Worm (Caenorhabditis elegans): ENCODE measurements around the gene clec-36.

clec-36 gene

DNA sequence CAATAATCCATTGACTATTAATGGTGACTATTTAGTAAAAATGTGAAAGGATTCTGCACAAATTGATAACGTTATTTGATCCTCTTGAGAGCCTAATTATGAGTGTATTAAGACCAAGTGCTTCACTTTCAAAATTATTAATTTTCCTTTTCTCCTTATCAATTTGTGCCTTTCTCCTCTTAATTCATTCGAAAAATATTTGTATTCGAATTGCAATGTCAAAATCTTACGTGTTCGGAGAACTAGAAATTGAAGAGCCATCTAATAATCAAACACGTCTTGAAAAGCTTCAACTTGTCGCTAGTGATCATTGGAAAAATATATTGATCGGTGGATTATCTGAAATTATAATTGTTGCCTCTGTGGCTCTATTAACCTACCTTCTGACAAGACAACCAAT is at the start of gene clec-36, which contains the start of gene clec-26:
TSS of gene clec-36 (minus strand) at position 101 of the 400 bp plus-strand sequence.
TSS of gene clec-26 (plus strand) at position 114 of the 400 bp plus-strand sequence.
- no peak for TF ChIP-seq lsy-2 (tag; optimal IDR thresholded peaks at IDR 0.05)
- no peak for TF ChIP-seq spr-1 (tag; optimal IDR thresholded peaks at IDR 0.05)
- peak in 1 of 2 experiments; percentile 77 for TF ChIP-seq unc-62 (GFP tag; optimal IDR thresholded peaks at IDR 0.05 in 1 of 2)
- no peak for TF ChIP-seq unc-62 (tag; optimal IDR thresholded peaks at IDR 0.05)
- TF ChIP-seq dmd-6 (GFP tag; IDR thresholded peaks at IDR 0.05): peak; percentile 38; the same call in 1 of the 2 replicates

ce11 chrV:16893440-16893839 is 45.0 kb upstream of the clec-36 start, which contains the start of gene F09C6.15:
Gene F09C6.15 (plus strand): TSS chrV:16893740.
- TF ChIP-seq egl-27 (tag; optimal IDR thresholded peaks at IDR 0.05) (no peak), hmg-1.1 (GFP tag; IDR thresholded peaks at IDR 0.05) (no peak), F26F4.8 (GFP tag; conservative IDR thresholded peaks at IDR 0.05) (no peak)

ce11 chrV:16888788-16889325 is 40.5 kb upstream of the clec-36 start, which contains the start of the genes ifas-2 and fbxa-44:
Gene ifas-2 (minus strand): TSS chrV:16888888.
Gene fbxa-44 (plus strand): TSS chrV:16889275.
- TF ChIP-seq nhr-77 (tag; optimal IDR thresholded peaks at IDR 0.05): no peak
- no peak for TF ChIP-seq mxl-3 (GFP tag; optimal IDR thresholded peaks at IDR 0.05)
- no peak for TF ChIP-seq F44E2.7 (GFP tag; IDR thresholded peaks at IDR 0.05)
- TF ChIP-seq Y105C5A.15 (GFP tag; IDR thresholded peaks at IDR 0.05): no peak
- no peak for TF ChIP-seq ceh-44 (GFP tag; IDR thresholded peaks at IDR 0.05)
- no peak for TF ChIP-seq D1046.2 (GFP tag; IDR thresholded peaks at IDR 0.05)
- TF ChIP-seq nhr-6 (tag; optimal IDR thresholded peaks at IDR 0.05): no peak
- no peak for TF ChIP-seq daf-19 (GFP tag; conservative IDR thresholded peaks at IDR 0.05)

ce11 chrV:16884744-16885143 is 36.3 kb upstream of the clec-36 start, which contains the start of gene F09C6.13:
Gene F09C6.13 (plus strand): TSS chrV:16885044.
- TF ChIP-seq unc-62 (GFP tag; optimal IDR thresholded peaks at IDR 0.05 in 1 of 2) (peak in 1 of 2 experiments; percentile 6), unc-62 (tag; optimal IDR thresholded peaks at IDR 0.05) (no peak), ceh-62 (tag; optimal IDR thresholded peaks at IDR 0.05) (no peak)

ce11 chrV:16882260-16882918 is 34.0 kb upstream of the clec-36 start, which contains the start of the genes F09C6.11 and F09C6.12:
Gene F09C6.11 (minus strand): TSS chrV:16882310.
Gene F09C6.12 (plus strand): TSS chrV:16882868.
- no peak for TF ChIP-seq sdz-12 (GFP tag; optimal IDR thresholded peaks at IDR 0.05)
- no peak for TF ChIP-seq pha-4 (GFP tag; IDR thresholded peaks at IDR 0.05)
- peak; percentile 27 for TF ChIP-seq pha-4 (tag; optimal IDR thresholded peaks at IDR 0.05)

DNA sequence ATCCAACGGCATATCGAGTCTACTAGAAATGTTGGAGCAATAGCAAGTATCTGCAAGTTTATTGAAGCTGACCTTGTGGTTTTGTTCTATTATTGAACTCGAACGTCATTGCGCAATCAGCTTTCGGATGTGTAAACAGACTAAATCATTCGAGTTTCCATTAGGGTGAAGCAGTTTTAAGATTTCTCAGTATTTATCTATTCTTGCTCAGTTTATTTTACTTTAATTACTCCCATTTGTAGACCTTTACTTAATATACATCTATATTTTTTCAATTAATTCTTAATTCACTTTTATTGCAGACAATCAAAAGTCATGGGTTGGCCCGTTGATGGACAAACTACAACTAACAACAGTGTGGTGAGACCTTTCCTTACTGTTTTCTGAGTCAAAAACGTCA is 32.3 kb upstream of the clec-36 start, which contains the start of gene F09C6.14:
TSS of gene F09C6.14 (plus strand) at position 301 of the 400 bp plus-strand sequence.
- no peak for TF ChIP-seq nhr-10 (tag; optimal IDR thresholded peaks at IDR 0.05)
- no peak for TF ChIP-seq ztf-7 (tag; optimal IDR thresholded peaks at IDR 0.05)
- no peak for TF ChIP-seq nhr-41 (GFP tag; IDR thresholded peaks at IDR 0.05)
- TF ChIP-seq lin-29 (GFP tag; IDR thresholded peaks at IDR 0.05): no peak
- TF ChIP-seq snpc-1.2 (GFP tag; IDR thresholded peaks at IDR 0.05): no peak
- no peak for TF ChIP-seq mep-1 (tag; optimal IDR thresholded peaks at IDR 0.05)
- TF ChIP-seq madf-5 (GFP tag; IDR thresholded peaks at IDR 0.05): no peak
- no peak for TF ChIP-seq D1046.2 (GFP tag; IDR thresholded peaks at IDR 0.05)
- no peak for TF ChIP-seq hlh-30 (tag; optimal IDR thresholded peaks at IDR 0.05; ENCODE audit: insufficient read depth)
- no peak for TF ChIP-seq ceh-32 (tag; optimal IDR thresholded peaks at IDR 0.05; ENCODE audit: poor library complexity)
- no peak for TF ChIP-seq daf-16 (GFP tag; optimal IDR thresholded peaks at IDR 0.05)
- TF ChIP-seq daf-16 (tag; optimal IDR thresholded peaks at IDR 0.05): no peak
- TF ChIP-seq zfp-3 (GFP tag; conservative IDR thresholded peaks at IDR 0.05): no peak
- TF ChIP-seq lin-15B (tag; optimal IDR thresholded peaks at IDR 0.05): no peak
- TF ChIP-seq duxl-1 (tag; optimal IDR thresholded peaks at IDR 0.05; ENCODE audit: poor library complexity): no peak
- TF ChIP-seq egl-43 (GFP tag; IDR thresholded peaks at IDR 0.05): no peak
- TF ChIP-seq attf-4 (tag; optimal IDR thresholded peaks at IDR 0.05): no peak
- no peak for TF ChIP-seq daf-8 (GFP tag; IDR thresholded peaks at IDR 0.05)
- TF ChIP-seq dve-1 (tag; optimal IDR thresholded peaks at IDR 0.05; ENCODE audit: insufficient read depth): no peak
- TF ChIP-seq nhr-111 (GFP tag; optimal IDR thresholded peaks at IDR 0.05): no peak
- no peak for TF ChIP-seq aha-1 (tag)
